Worm (Caenorhabditis elegans): ENCODE measurements around the gene fbxa-113.

DNA sequence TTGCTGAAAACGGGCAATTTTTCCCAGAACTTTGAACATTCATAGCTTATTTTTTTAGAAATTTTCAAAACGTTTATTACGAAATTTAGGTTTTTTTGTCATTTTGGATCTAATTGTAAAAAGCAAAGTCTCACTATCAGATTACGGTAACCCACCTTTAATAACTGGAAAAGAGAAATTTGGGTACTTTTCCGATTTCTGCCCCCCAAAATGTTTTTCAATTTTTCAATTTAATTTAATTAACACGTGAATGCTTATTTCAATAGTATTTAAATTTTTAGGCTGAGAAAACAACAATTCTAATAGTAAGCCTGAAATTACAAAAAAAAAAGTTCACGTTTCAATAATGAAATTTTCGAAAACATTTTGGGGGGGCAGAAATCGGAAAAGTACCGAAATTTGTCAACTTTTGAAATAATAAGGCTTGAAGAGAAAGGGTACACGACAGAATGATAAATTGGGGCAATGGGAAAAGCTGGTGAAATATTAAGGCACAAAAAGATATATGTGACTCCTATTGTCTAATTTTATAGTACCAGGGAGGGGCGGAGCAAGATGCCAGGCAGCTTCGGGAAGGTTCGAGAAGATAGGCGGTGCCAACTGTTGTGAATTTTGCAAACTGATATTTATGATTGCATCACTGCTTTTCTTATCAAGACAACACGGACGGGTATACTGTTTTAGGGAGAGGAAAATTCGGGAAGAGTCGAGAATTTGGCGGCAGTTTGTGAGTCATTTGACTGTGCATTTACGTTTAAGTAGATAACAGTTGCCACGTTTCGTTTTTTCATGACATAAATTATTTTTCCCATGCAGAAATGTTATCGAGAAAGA, 38.9 kb upstream of the fbxa-113 start, which contains the start of gene F19B2.5:
- TF ChIP-seq ama-1 (optimal IDR thresholded peaks at IDR 0.05) (peak; percentile 88), mep-1 (tag; optimal IDR thresholded peaks at IDR 0.05) (peak; percentile 6), pha-4 (GFP tag; IDR thresholded peaks at IDR 0.05) (0 out of 2 replicates have a peak, but pooled peaks have one; percentile 50), pha-4 (tag; optimal IDR thresholded peaks at IDR 0.05) (no peak)

Measured in whole organism, L4 larva.